Worm (Caenorhabditis elegans) whole organism, late embryonic: ENCODE measurements around the gene ugt-65.
A peak's percentile ranks its signal among the peaks of the same experiment; 100 is the strongest.

Experiments used
- C38D4.7 ChIP-seq: fragments of 200-800 bp; sonication (Bioruptor generic); optimal IDR thresholded peaks from 2 replicates; lab custom pipeline; 2018; ENCODE audit warnings: mild to moderate bottlenecking, missing genetic modification characterization, moderate library complexity, missing compliant biosample characterization
- K02D7.2 ChIP-seq: sonication (generic microtip); optimal IDR thresholded peaks from 2 replicates; lab custom pipeline; 2017; ENCODE audit warnings: mild to moderate bottlenecking, missing genetic modification characterization, missing compliant biosample characterization
- K09A11.1 ChIP-seq: sonication (generic microtip); optimal IDR thresholded peaks from 2 replicates; lab custom pipeline; 2017; ENCODE audit warnings: antibody characterized with exemption, mild to moderate bottlenecking, missing genetic modification characterization, missing compliant biosample characterization; ENCODE audit not compliant: insufficient read depth
- Y22D7AL.16 ChIP-seq: sonication (generic microtip); optimal IDR thresholded peaks from 2 replicates; lab custom pipeline; 2016; ENCODE audit warnings: missing genetic modification characterization, missing compliant biosample characterization
- ahr-1 ChIP-seq: sonication (generic microtip); optimal IDR thresholded peaks from 2 replicates; lab custom pipeline; 2016; ENCODE audit warnings: missing genetic modification characterization, missing compliant biosample characterization
- ama-1 ChIP-seq: fragments of 150-350 bp; optimal IDR thresholded peaks from 2 replicates; lab custom pipeline; 2014
- ceh-14 ChIP-seq: sonication (generic microtip); optimal IDR thresholded peaks from 2 replicates; lab custom pipeline; 2016; ENCODE audit warnings: missing genotype, missing genetic modification characterization, missing compliant biosample characterization
- ceh-18 ChIP-seq: sonication (generic microtip); optimal IDR thresholded peaks from 2 replicates; lab custom pipeline; 2016; ENCODE audit warnings: missing genetic modification characterization, missing compliant biosample characterization
- ceh-19 ChIP-seq: fragments of 200-800 bp; sonication (Bioruptor generic); optimal IDR thresholded peaks from 2 replicates; lab custom pipeline; 2018; ENCODE audit warnings: mild to moderate bottlenecking, missing genetic modification characterization, missing compliant biosample characterization
- ceh-2 ChIP-seq: sonication (generic microtip); optimal IDR thresholded peaks from 2 replicates; lab custom pipeline; 2016; ENCODE audit warnings: missing genotype, missing genetic modification characterization, missing compliant biosample characterization
- ceh-31 ChIP-seq: sonication (generic microtip); optimal IDR thresholded peaks from 2 replicates; lab custom pipeline; 2016; ENCODE audit warnings: missing genetic modification characterization, missing compliant biosample characterization
- ceh-48 ChIP-seq: sonication (generic microtip); optimal IDR thresholded peaks from 2 replicates; lab custom pipeline; 2016; ENCODE audit warnings: missing genetic modification characterization, inconsistent platforms, missing compliant biosample characterization
- ceh-9 ChIP-seq: sonication (generic microtip); optimal IDR thresholded peaks from 2 replicates; lab custom pipeline; 2016; ENCODE audit warnings: mild to moderate bottlenecking, missing genetic modification characterization, inconsistent platforms, missing compliant biosample characterization
- che-1 ChIP-seq: sonication (generic microtip); optimal IDR thresholded peaks from 2 replicates; lab custom pipeline; 2016; ENCODE audit warnings: mild to moderate bottlenecking, missing genetic modification characterization, missing compliant biosample characterization
- elt-4 ChIP-seq: sonication (generic microtip); optimal IDR thresholded peaks from 2 replicates; lab custom pipeline; 2016; ENCODE audit warnings: missing genetic modification characterization, missing compliant biosample characterization
- ets-4 ChIP-seq: sonication (generic microtip); optimal IDR thresholded peaks from 2 replicates; lab custom pipeline; 2016; ENCODE audit warnings: missing genetic modification characterization, missing compliant biosample characterization
- fkh-6 ChIP-seq: sonication (generic microtip); optimal IDR thresholded peaks from 2 replicates; lab custom pipeline; 2016; ENCODE audit warnings: missing genetic modification characterization, missing compliant biosample characterization
- lim-6 ChIP-seq: sonication (generic microtip); optimal IDR thresholded peaks from 2 replicates; lab custom pipeline; 2016; ENCODE audit warnings: missing genetic modification characterization, missing compliant biosample characterization
- lin-11 ChIP-seq: fragments of 200-800 bp; sonication (Bioruptor generic); optimal IDR thresholded peaks from 2 replicates; lab custom pipeline; 2018; ENCODE audit warnings: mild to moderate bottlenecking, missing genetic modification characterization, missing compliant biosample characterization
- madf-2 ChIP-seq: sonication (generic microtip); optimal IDR thresholded peaks from 2 replicates; lab custom pipeline; 2017; ENCODE audit warnings: missing genetic modification characterization, missing compliant biosample characterization
- mec-3 ChIP-seq: sonication (generic microtip); optimal IDR thresholded peaks from 2 replicates; lab custom pipeline; 2016; ENCODE audit warnings: borderline replicate concordance, missing genetic modification characterization, missing compliant biosample characterization
- nfya-1 ChIP-seq: sonication (generic microtip); optimal IDR thresholded peaks from 2 replicates; lab custom pipeline; 2017; ENCODE audit warnings: missing genetic modification characterization, mild to moderate bottlenecking, missing compliant biosample characterization, antibody characterized with exemption, moderate library complexity
- nhr-232 ChIP-seq: sonication (generic microtip); optimal IDR thresholded peaks from 2 replicates; lab custom pipeline; 2016; ENCODE audit warnings: missing genetic modification characterization, missing compliant biosample characterization
- odd-2 ChIP-seq: sonication (generic microtip); optimal IDR thresholded peaks from 2 replicates; lab custom pipeline; 2017; ENCODE audit warnings: antibody characterized with exemption, mild to moderate bottlenecking, missing genetic modification characterization, missing compliant biosample characterization
- pag-3 ChIP-seq: sonication (generic microtip); optimal IDR thresholded peaks from 2 replicates; lab custom pipeline; 2016; ENCODE audit warnings: missing compliant biosample characterization, missing genetic modification characterization, borderline replicate concordance
- pax-1 ChIP-seq: fragments of 150-350 bp; optimal IDR thresholded peaks from 2 replicates; lab custom pipeline; 2014; ENCODE audit warnings: missing biosample characterization, missing genetic modification characterization
- pha-2 ChIP-seq: sonication (generic microtip); optimal IDR thresholded peaks from 2 replicates; lab custom pipeline; 2017; ENCODE audit warnings: mild to moderate bottlenecking, missing genetic modification characterization, missing compliant biosample characterization
- pha-4 ChIP-seq: fragments of 150-350 bp; optimal IDR thresholded peaks from 2 replicates; lab custom pipeline; 2018; ENCODE audit warnings: missing biosample characterization, missing genetic modification reagents, missing genetic modification characterization
- pros-1 ChIP-seq: fragments of 150-350 bp; optimal IDR thresholded peaks from 2 replicates; lab custom pipeline; 2014; ENCODE audit warnings: missing biosample characterization, missing genetic modification reagents, missing genetic modification characterization
- ref-2 ChIP-seq: sonication (generic microtip); optimal IDR thresholded peaks from 2 replicates; lab custom pipeline; 2016; ENCODE audit warnings: missing genetic modification characterization, missing compliant biosample characterization
- sox-2 ChIP-seq: fragments of 200-800 bp; sonication (Bioruptor generic); IDR thresholded peaks from 2 replicates; pipeline ENCODE4 v1.3.6; 2022; ENCODE audit warnings: missing genetic modification reagents, missing genetic modification characterization, missing compliant biosample characterization
- tbx-2 ChIP-seq: sonication (generic microtip); optimal IDR thresholded peaks from 2 replicates; lab custom pipeline; 2016; ENCODE audit warnings: missing genetic modification characterization, missing compliant biosample characterization
- tbx-7 ChIP-seq: sonication (generic microtip); optimal IDR thresholded peaks from 2 replicates; lab custom pipeline; 2016; ENCODE audit warnings: missing genotype, missing genetic modification characterization, missing compliant biosample characterization
- unc-3 ChIP-seq, 2 experiments: fragments of 200-800 bp in 1 of 2; sonication (Bioruptor generic) in 1 of 2; sonication (generic microtip) in 1 of 2; conservative IDR thresholded peaks in 1 of 2; optimal IDR thresholded peaks in 1 of 2; 2 replicates each; pipeline versions ENCODE4 v1.3.6 to Lab custom; 2016 to 2022; ENCODE audit warnings: missing compliant biosample characterization in 2 of 2, missing genetic modification characterization in 2 of 2, missing genetic modification reagents in 1 of 2
- unc-42 ChIP-seq: sonication (generic microtip); optimal IDR thresholded peaks from 2 replicates; lab custom pipeline; 2016; ENCODE audit warnings: missing genotype, missing genetic modification characterization, missing compliant biosample characterization
- unc-55 ChIP-seq: sonication (generic microtip); optimal IDR thresholded peaks from 2 replicates; lab custom pipeline; 2017; ENCODE audit warnings: missing biosample characterization, missing genetic modification reagents, missing genetic modification characterization
- unc-86 ChIP-seq: sonication (generic microtip); optimal IDR thresholded peaks from 2 replicates; lab custom pipeline; 2016; ENCODE audit warnings: missing genetic modification characterization, missing compliant biosample characterization
- ztf-16 ChIP-seq: sonication (generic microtip); optimal IDR thresholded peaks from 2 replicates; lab custom pipeline; 2017; ENCODE audit warnings: missing genetic modification characterization, missing compliant biosample characterization

ugt-65 gene

DNA sequence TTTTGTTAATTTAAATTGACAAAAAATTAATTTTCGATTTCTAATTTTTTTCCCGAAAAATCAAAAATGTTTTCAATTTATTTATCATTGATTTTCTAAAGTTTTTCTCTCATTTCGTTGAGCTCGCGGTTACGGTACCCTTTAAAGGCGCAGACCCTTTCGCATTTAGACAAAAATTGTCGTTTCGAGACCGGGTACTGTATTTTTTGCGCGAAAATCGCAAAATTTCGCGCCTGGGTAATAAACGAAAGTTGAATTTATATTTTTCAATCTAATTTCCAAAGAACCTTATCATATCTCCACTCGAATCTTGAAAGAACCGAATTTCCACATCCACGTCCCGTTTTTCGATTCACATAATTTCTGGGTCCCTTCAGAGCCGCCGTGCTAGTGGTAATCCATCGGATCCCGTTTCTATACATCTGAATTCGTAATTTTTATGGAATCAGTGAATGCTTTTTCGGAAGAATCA is 25.0 kb downstream of the ugt-65 start, which contains the start of gene C25G4.3:
Gene C25G4.3 (minus strand): TSS at position 422 of the 472 bp plus-strand sequence.
- TF ChIP-seq K02D7.2 (tag; lab: Kevin White, UChicago) (no peak), ceh-2 (tag; lab: Kevin White, UChicago) (no peak), pag-3 (tag; lab: Kevin White, UChicago) (no peak)

- TF ChIP-seq mec-3 (tag; lab: Kevin White, UChicago) (no peak), lim-6 (tag; lab: Kevin White, UChicago) (no peak), nfya-1 (tag; lab: Kevin White, UChicago) (peak; percentile 27), unc-42 (tag; lab: Kevin White, UChicago) (peak; percentile 55), pros-1 (tag; lab: Kevin White, UChicago) (no peak)
Measured at ce11 chrIV:12451225-12451831, 30.8 kb downstream of the ugt-65 start, which contains the start of gene dpy-26. dpy-26 (minus strand) TSS chrIV:12451335.

DNA sequence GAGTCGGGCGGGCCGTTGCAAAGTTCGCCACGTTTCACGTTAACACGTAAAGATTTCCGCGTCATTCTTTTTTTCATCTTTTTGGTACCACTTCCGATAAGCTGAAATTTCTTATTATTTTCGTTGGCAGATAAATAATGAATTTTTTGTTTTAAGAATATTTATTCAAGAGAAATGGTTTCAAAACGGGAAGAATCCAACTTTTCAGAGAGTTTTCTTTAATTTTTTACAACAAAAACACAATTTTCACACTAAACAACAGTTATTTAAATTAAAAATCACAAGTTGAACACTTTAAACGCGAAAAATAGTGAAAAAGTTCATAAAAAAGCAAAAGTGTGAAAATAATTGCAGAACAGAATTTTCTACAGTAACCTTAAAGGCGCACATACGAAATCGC is 33.6 kb downstream of the ugt-65 start, which contains the start of gene spe-44:
Gene spe-44 (minus strand): TSS at position 101 of the 400 bp plus-strand sequence.
- TF ChIP-seq ahr-1 = no peak
- TF ChIP-seq K09A11.1 = no peak
- TF ChIP-seq pha-2 = no peak
- no peak for TF ChIP-seq ceh-31 (tag; lab: Kevin White, UChicago)
- no peak for TF ChIP-seq ref-2
- TF ChIP-seq pag-3 (tag; lab: Kevin White, UChicago) = no peak
- no peak for TF ChIP-seq Y22D7AL.16 (tag; lab: Kevin White, UChicago)
- no peak for TF ChIP-seq ceh-2 (tag; lab: Kevin White, UChicago)
- no peak for TF ChIP-seq ceh-18 (tag; lab: Kevin White, UChicago)
- TF ChIP-seq sox-2 (GFP tag; lab: Robert Waterston, UW) = no peak
- TF ChIP-seq ztf-16 (tag; lab: Kevin White, UChicago) = no peak
- TF ChIP-seq nfya-1 (tag; lab: Kevin White, UChicago) = no peak
- no peak for TF ChIP-seq C38D4.7 (GFP tag; lab: Kevin White, UChicago)
- no peak for TF ChIP-seq lin-11 (tag; lab: Kevin White, UChicago)
- TF ChIP-seq, all 69 proteins: peak for 0

- TF ChIP-seq che-1 (tag; lab: Kevin White, UChicago) = no peak
- no peak for TF ChIP-seq nhr-232 (tag; lab: Kevin White, UChicago)
- TF ChIP-seq ref-2 = no peak
- TF ChIP-seq odd-2 (tag; lab: Kevin White, UChicago) = no peak
- TF ChIP-seq pros-1 (tag; lab: Kevin White, UChicago) = no peak
- TF ChIP-seq madf-2 (tag; lab: Kevin White, UChicago) = no peak
- no peak for TF ChIP-seq tbx-2 (tag; lab: Kevin White, UChicago)
- TF ChIP-seq K09A11.1 = no peak
- TF ChIP-seq tbx-7 (tag; lab: Kevin White, UChicago) = no peak
- TF ChIP-seq lim-6 (tag; lab: Kevin White, UChicago) = no peak
- TF ChIP-seq ceh-9 (tag; lab: Kevin White, UChicago) = no peak
- TF ChIP-seq ceh-14 (tag; lab: Kevin White, UChicago) = no peak
- TF ChIP-seq ets-4 (tag; lab: Kevin White, UChicago) = no peak
- no peak for TF ChIP-seq lin-11 (tag; lab: Kevin White, UChicago)
- TF ChIP-seq unc-86 = no peak
- no peak for TF ChIP-seq elt-4 (tag; lab: Kevin White, UChicago)
Measured at ce11 chrIV:12454750-12455149, 34.3 kb downstream of the ugt-65 start, which contains the start of gene smz-1. smz-1 (plus strand) TSS chrIV:12455050.

DNA sequence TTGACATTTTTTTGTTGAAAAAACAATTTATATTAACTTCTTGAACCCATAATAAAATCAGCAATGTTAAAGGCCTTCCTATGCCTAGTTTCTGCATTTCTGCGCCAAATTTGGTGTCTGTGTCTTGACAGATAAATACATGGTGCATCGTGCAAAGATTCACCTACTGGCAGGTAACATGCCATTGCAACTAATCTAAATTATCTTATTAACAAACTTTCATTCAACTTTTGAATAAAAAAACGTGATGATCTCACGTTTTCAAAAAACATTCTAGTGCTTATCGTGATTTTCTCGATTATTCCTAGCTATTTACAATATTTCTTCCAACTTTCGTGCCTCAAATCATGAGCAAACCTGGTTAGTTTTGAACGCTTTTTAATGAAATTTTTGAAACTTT is 36.1 kb downstream of the ugt-65 start, which contains the start of gene C25G4.7:
Gene C25G4.7 (plus strand): TSS at position 301 of the 400 bp plus-strand sequence.
- TF ChIP-seq lim-6 (tag; lab: Kevin White, UChicago) = no peak
- no peak for TF ChIP-seq ama-1 (lab: Kevin White, UChicago)
- TF ChIP-seq unc-55 (GFP tag; lab: Kevin White, UChicago) = no peak
- no peak for TF ChIP-seq ceh-48 (tag; lab: Kevin White, UChicago)
- TF ChIP-seq lin-11 (tag; lab: Kevin White, UChicago) = no peak
- no peak for TF ChIP-seq pax-1 (tag; lab: Kevin White, UChicago)
- TF ChIP-seq ceh-19 (GFP tag; lab: Kevin White, UChicago) = no peak
- TF ChIP-seq pha-4 (tag; lab: Kevin White, UChicago) = no peak
- TF ChIP-seq unc-3 (GFP tag; conservative IDR thresholded peaks at IDR 0.05; lab: Robert Waterston, UW) = no peak
- TF ChIP-seq unc-3 (tag; optimal IDR thresholded peaks at IDR 0.05; lab: Kevin White, UChicago) = no peak
- no peak for TF ChIP-seq ceh-31 (tag; lab: Kevin White, UChicago)
- no peak for TF ChIP-seq fkh-6 (tag; lab: Kevin White, UChicago)
- TF ChIP-seq unc-42 (tag; lab: Kevin White, UChicago) = no peak
- TF ChIP-seq ets-4 (tag; lab: Kevin White, UChicago) = no peak
- no peak for TF ChIP-seq ceh-18 (tag; lab: Kevin White, UChicago)
